Worm (Caenorhabditis elegans): ENCODE results near the gene gpcp-1.

The gpcp-1 gene

DNA sequence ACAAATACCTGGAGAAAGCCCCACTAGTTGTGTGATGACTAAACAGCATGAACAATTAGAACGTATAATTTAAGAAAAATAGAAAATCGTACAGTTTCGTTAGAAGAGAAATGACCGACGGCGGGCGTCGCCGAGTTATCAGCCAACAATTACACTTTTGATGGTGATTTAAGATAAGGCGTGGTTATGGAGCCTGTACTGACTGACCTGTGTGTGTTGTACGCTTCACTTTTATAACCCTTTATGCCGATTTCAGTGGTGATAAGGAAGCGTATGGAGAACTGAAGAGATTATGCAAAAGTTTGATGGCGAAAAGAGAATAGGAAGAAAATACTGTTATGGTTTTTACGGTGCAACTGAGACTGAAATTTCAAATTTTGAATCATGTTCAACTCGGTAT lies 42.7 kb upstream of the gpcp-1 start (continued):
- TF ChIP-seq Y75B8A.6 (GFP tag; IDR thresholded peaks at IDR 0.05): no peak
- no peak for TF ChIP-seq ZK337.2 (GFP tag; IDR thresholded peaks at IDR 0.05)
- peak; percentile 87 for TF ChIP-seq hlh-11 (tag; optimal IDR thresholded peaks at IDR 0.05)
- TF ChIP-seq nhr-48 (tag; optimal IDR thresholded peaks at IDR 0.05): peak; percentile 48
- TF ChIP-seq skn-1 (tag; optimal IDR thresholded peaks at IDR 0.05): no peak
- 0 out of 2 replicates have a peak, but pooled peaks have one; percentile 33 for TF ChIP-seq T26A8.4 (GFP tag; IDR thresholded peaks at IDR 0.05)
- peak; percentile 98 for TF ChIP-seq pqm-1 (tag; optimal IDR thresholded peaks at IDR 0.05)
- TF ChIP-seq lin-1 (GFP tag; IDR thresholded peaks at IDR 0.05): peak; percentile 47; the same call in 1 of the 2 replicates
- TF ChIP-seq snpc-1.2 (GFP tag; IDR thresholded peaks at IDR 0.05): no peak
- no peak for TF ChIP-seq F26F4.8 (GFP tag; conservative IDR thresholded peaks at IDR 0.05)
- TF ChIP-seq mep-1 (tag; optimal IDR thresholded peaks at IDR 0.05): peak; percentile 11

DNA sequence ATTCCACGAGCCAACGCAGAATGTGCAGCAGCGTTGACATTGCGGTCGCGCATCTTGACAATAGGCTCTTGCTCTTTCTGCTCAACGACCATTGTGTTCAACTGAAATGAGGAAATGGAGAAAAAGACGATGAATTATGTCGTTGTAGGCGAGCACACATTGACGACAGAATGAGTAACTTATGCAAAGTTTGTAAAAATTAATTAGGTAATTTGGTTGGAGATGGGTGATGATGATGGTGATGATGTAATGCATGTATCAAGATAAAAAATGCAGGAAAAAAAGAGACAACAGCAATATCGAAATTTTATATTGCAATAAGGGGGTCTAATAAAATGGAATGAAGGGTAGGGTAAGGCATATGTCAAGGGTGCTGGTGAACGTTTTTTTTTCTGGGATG lies 41.9 kb upstream of the gpcp-1 start, which contains the start of gene bbln-1:
TSS of gene bbln-1 (minus strand) at position 101 of the 400 bp plus-strand sequence.
- TF ChIP-seq nhr-111 (GFP tag; optimal IDR thresholded peaks at IDR 0.05) (no peak), snpc-4 (tag; optimal IDR thresholded peaks at IDR 0.05) (no peak), ceh-28 (tag; optimal IDR thresholded peaks at IDR 0.05) (no peak), T20F7.1 (GFP tag; optimal IDR thresholded peaks at IDR 0.05) (no peak)

DNA sequence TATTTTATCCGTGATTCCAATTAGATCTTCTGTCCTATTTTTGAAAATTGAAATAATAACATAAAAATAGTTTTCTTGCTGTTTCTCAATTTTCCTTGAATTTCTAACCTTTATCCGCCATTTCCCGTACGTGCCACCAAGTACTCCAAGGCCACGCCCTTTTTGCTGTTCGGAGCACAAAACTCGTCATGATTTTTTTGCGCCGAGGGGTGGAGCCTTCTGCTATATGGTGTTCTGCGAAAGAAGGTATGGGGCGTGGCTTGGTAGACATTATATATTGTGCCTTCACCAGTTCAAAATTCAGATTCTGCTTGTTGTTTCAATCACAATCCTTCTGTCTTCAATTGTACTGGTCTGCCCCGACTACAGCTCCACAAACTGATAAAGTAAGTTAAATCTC lies 34.8 kb upstream of the gpcp-1 start, which contains the start of gene C15C7.4:
TSS of gene C15C7.4 (plus strand) at position 301 of the 400 bp plus-strand sequence.
- no peak for TF ChIP-seq F37D6.2 (tag; optimal IDR thresholded peaks at IDR 0.05)
- no peak for TF ChIP-seq Y75B8A.6 (GFP tag; IDR thresholded peaks at IDR 0.05)
- no peak for TF ChIP-seq pha-4 (GFP tag; IDR thresholded peaks at IDR 0.05)
- TF ChIP-seq pha-4 (tag; optimal IDR thresholded peaks at IDR 0.05): no peak
- TF ChIP-seq mep-1 (tag; optimal IDR thresholded peaks at IDR 0.05): no peak
- TF ChIP-seq mdt-29 (GFP tag; IDR thresholded peaks at IDR 0.05): no peak
- TF ChIP-seq php-3 (GFP tag; IDR thresholded peaks at IDR 0.05): no peak
- TF ChIP-seq nhr-10 (tag; optimal IDR thresholded peaks at IDR 0.05): no peak
- no peak for TF ChIP-seq zip-11 (GFP tag; IDR thresholded peaks at IDR 0.05)
- TF ChIP-seq F26F4.8 (GFP tag; conservative IDR thresholded peaks at IDR 0.05): no peak
- TF ChIP-seq nhr-48 (tag; optimal IDR thresholded peaks at IDR 0.05): no peak

DNA sequence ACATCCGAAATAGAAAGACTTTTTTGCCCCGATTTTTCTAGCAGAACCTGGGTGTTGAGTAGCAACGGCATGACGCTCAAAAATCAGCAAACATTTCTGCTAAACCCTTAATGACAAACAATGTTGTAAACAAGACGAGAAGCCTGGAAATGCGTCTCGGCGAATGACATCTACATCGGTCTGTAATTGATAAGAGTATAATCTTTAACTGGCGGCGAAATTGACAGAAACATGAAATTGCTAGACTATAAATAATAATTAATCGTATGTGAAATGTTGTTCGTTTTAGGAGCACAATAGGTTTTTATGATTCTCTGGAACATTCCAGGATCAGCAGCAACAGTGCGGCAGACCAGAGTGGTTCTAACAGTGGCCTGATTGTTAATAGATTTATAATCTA lies 31.3 kb upstream of the gpcp-1 start:
- no peak for TF ChIP-seq daf-16 (GFP tag; optimal IDR thresholded peaks at IDR 0.05)
- TF ChIP-seq daf-16 (tag; optimal IDR thresholded peaks at IDR 0.05): peak; percentile 98
- peak; percentile 46 for TF ChIP-seq aha-1 (tag)
- peak; percentile 31; the same call in 1 of the 2 replicates for TF ChIP-seq dmd-6 (GFP tag; IDR thresholded peaks at IDR 0.05)
- TF ChIP-seq tra-1 (GFP tag; IDR thresholded peaks at IDR 0.05): 0 out of 2 replicates have a peak, but pooled peaks have one; percentile 55
- no peak for TF ChIP-seq egl-43 (GFP tag; IDR thresholded peaks at IDR 0.05)
- peak; percentile 55 for TF ChIP-seq dve-1 (tag; optimal IDR thresholded peaks at IDR 0.05; ENCODE audit: insufficient read depth)
- no peak for TF ChIP-seq mep-1 (tag; optimal IDR thresholded peaks at IDR 0.05)
- TF ChIP-seq hlh-11 (tag; optimal IDR thresholded peaks at IDR 0.05): peak; percentile 45

DNA sequence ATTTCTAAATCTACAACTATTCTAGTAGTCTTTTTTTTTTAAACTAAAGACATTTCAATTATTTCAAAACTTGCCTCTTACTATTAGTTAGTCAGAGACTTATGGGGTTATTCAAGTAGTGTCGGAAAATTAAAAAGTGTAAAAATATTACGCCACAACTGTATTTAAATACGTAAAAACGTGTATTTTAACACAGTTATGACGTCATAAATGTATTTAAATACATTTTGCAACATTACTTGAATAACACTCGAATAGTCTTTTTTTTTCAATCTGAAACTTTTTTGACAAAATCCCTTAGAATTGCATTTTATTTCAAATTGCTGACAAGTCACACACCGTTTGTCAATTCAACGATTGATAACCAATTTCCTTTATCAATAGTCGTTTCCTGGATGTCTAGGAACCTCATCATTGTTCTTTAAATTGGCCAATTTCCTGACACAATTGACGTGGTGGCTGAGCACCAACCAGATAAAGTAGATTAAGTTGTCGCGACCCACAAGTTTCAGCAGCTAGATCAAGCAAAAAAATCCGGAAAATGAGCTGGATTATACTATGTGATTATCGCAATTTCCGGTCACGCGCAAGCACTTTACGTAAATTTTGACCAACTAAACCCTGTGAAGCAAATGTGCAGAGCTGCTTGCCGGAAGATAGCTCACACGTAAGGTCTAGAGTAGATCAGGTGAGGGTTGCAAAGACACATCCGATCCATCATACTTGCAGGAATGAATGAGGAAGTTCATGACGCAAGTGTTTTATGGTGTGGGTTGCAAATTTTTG lies 29.3 kb upstream of the gpcp-1 start:
- TF ChIP-seq T26A8.4 (GFP tag; IDR thresholded peaks at IDR 0.05) (no peak), mxl-3 (GFP tag; optimal IDR thresholded peaks at IDR 0.05) (peak; percentile 1)

DNA sequence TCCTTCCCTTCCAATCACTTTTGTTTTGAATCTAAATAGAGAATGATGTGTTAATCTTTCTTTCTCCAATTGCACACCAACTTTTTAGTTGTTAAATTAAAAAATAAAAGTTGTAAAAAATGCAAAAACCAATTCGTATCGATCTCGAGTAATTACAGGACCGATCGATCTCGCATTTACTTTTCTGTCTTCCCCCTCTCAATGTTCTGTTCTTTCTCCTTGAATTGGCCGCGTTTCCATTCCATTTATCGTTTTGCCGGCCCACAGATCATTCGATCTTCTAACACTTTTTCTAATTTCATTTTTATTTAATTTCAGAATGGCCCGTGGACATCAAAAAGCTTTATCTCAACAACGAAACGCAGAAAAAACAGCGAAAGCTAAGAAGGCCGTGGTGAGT lies 24.8 kb upstream of the gpcp-1 start, which contains the start of gene K10B3.1:
TSS of gene K10B3.1 (plus strand) at position 301 of the 400 bp plus-strand sequence.
- TF ChIP-seq hlh-11 (tag; optimal IDR thresholded peaks at IDR 0.05) (peak; percentile 17), nhr-10 (tag; optimal IDR thresholded peaks at IDR 0.05) (no peak)

All from whole organism, L4 larva.